Worm (Caenorhabditis elegans): ENCODE data around the gene T03D8.6.

Gene T03D8.6

DNA sequence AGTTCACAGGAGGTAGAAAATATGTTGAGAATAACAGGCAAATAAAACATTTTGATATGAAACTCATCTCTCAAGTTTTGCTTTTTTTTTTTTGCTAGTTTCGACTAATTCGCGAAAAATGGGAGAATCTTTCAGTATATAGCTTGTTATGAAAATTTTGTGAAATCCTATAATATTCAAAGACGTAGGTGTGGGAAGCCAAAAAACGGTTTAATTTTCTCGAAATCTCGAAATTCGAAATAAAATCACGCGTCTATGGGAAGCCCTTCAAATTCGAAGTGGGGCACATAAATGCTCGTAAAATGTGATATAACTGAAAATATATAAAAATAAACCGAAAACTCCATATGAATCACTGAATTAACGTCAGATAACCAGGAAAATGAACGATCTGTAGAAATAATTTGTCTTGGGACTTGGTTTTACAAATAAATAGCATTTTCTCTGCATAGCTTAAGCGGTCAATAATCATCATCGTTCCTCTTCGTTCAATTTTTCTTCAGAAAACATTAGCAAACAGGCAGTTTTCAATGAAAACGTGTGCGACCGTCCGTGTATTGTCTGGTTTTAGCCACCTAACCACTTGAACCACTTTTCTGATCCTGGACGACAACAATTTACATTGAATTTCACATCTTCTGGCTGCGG, 5.0 kb upstream of the T03D8.6 start, which contains the start of the genes gcy-22 and grl-14:
TSS of gene gcy-22 (minus strand) at position 101 of the 648 bp plus-strand sequence.
TSS of gene grl-14 (plus strand) at position 598 of the 648 bp plus-strand sequence.
- no peak for TF ChIP-seq mdl-1 (tag; optimal IDR thresholded peaks at IDR 0.05)
- no peak for TF ChIP-seq nhr-237 (tag; optimal IDR thresholded peaks at IDR 0.05)
- TF ChIP-seq aly-2 (tag; optimal IDR thresholded peaks at IDR 0.05) = no peak
- TF ChIP-seq eor-1 (tag; optimal IDR thresholded peaks at IDR 0.05) = no peak
- no peak for TF ChIP-seq egl-5 (tag; optimal IDR thresholded peaks at IDR 0.05)
- TF ChIP-seq mml-1 (tag; optimal IDR thresholded peaks at IDR 0.05) = no peak
- no peak for TF ChIP-seq jun-1 (tag; optimal IDR thresholded peaks at IDR 0.05)
- no peak for TF ChIP-seq nhr-43 (tag; optimal IDR thresholded peaks at IDR 0.05; ENCODE audit: poor library complexity, severe bottlenecking)
- no peak for TF ChIP-seq lin-39 (tag; optimal IDR thresholded peaks at IDR 0.05)
- no peak for TF ChIP-seq sea-2 (GFP tag; optimal IDR thresholded peaks at IDR 0.05)

- no peak for TF ChIP-seq hmg-11 (tag; optimal IDR thresholded peaks at IDR 0.05)
- no peak for TF ChIP-seq eor-1 (tag; optimal IDR thresholded peaks at IDR 0.05)
- TF ChIP-seq nhr-12 (tag; optimal IDR thresholded peaks at IDR 0.05) = no peak
- no peak for TF ChIP-seq nhr-67 (tag; optimal IDR thresholded peaks at IDR 0.05)
- TF ChIP-seq ceh-9 (tag; optimal IDR thresholded peaks at IDR 0.05) = no peak
These were observed 4.3 kb downstream of the T03D8.6 start, which contains the start of gene sshk-1 for ce11 chrV:20815842-20816241. TSS of gene sshk-1 (plus strand) at chrV:20816142.

ce11 chrV:20814424-20814823, 5.7 kb downstream of the T03D8.6 start, which contains the start of gene Y44A6D.7:
TSS of gene Y44A6D.7 (plus strand) at chrV:20814724.
- TF ChIP-seq lin-39 (tag; optimal IDR thresholded peaks at IDR 0.05) (no peak), elt-2 (tag; optimal IDR thresholded peaks at IDR 0.05) (no peak), hmg-11 (tag; optimal IDR thresholded peaks at IDR 0.05) (no peak), nhr-11 (tag; optimal IDR thresholded peaks at IDR 0.05) (no peak), sea-2 (GFP tag; optimal IDR thresholded peaks at IDR 0.05) (no peak), daf-12 (tag; optimal IDR thresholded peaks at IDR 0.05) (no peak), elt-3 (tag; optimal IDR thresholded peaks at IDR 0.05) (no peak), nhr-12 (tag; optimal IDR thresholded peaks at IDR 0.05) (no peak), nhr-67 (tag; optimal IDR thresholded peaks at IDR 0.05) (no peak), ceh-28 (tag; optimal IDR thresholded peaks at IDR 0.05) (no peak), nhr-77 (tag; optimal IDR thresholded peaks at IDR 0.05) (no peak), aly-2 (tag; optimal IDR thresholded peaks at IDR 0.05) (no peak), nhr-43 (tag; optimal IDR thresholded peaks at IDR 0.05; ENCODE audit: poor library complexity, severe bottlenecking) (no peak), ztf-11 (tag; optimal IDR thresholded peaks at IDR 0.05) (no peak), mdl-1 (tag; optimal IDR thresholded peaks at IDR 0.05) (no peak), eor-1 (tag; optimal IDR thresholded peaks at IDR 0.05) (no peak), ceh-16 (tag; optimal IDR thresholded peaks at IDR 0.05) (no peak), ztf-4 (tag; optimal IDR thresholded peaks at IDR 0.05) (no peak), pha-4 (tag; optimal IDR thresholded peaks at IDR 0.05) (no peak)

- no peak for TF ChIP-seq elt-1 (tag; optimal IDR thresholded peaks at IDR 0.05)
- TF ChIP-seq ceh-9 (tag; optimal IDR thresholded peaks at IDR 0.05) = no peak
- no peak for TF ChIP-seq ceh-16 (tag; optimal IDR thresholded peaks at IDR 0.05)
- no peak for TF ChIP-seq nhr-12 (tag; optimal IDR thresholded peaks at IDR 0.05)
- no peak for TF ChIP-seq nhr-76 (tag; optimal IDR thresholded peaks at IDR 0.05)
- TF ChIP-seq unc-62 (GFP tag; optimal IDR thresholded peaks at IDR 0.05) = no peak
- no peak for TF ChIP-seq pha-4 (tag; optimal IDR thresholded peaks at IDR 0.05)
- no peak for TF ChIP-seq R02D3.7 (tag; optimal IDR thresholded peaks at IDR 0.05)
- no peak for TF ChIP-seq lsy-12 (tag; optimal IDR thresholded peaks at IDR 0.05)
- TF ChIP-seq nhr-237 (tag; optimal IDR thresholded peaks at IDR 0.05) = no peak
- no peak for TF ChIP-seq fkh-10 (GFP tag; optimal IDR thresholded peaks at IDR 0.05)
- TF ChIP-seq eor-1 (tag; optimal IDR thresholded peaks at IDR 0.05) = no peak
These were observed 6.5 kb downstream of the T03D8.6 start for ce11 chrV:20813646-20814045.

DNA sequence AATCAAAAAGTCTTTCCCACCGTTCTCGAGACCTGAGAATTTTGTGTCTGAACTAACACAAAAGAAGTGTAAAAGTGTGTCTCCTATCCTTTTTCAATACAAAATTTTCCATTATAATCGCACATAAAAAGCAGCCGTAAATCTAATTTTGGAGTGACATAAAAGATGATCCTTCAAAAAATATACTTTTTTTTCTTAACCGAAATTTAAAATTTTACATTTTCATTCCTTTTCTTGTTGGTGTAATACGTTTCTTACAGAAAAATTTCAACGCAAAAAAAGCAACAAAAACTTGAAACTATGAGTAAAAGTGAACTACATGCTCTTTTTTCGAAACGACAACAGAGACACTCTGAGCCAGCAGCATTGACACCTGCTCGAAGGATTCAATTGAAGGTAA, 13.1 kb downstream of the T03D8.6 start, which contains the start of gene Y44A6D.6:
TSS of gene Y44A6D.6 (plus strand) at position 301 of the 400 bp plus-strand sequence.
- no peak for TF ChIP-seq ama-1 (optimal IDR thresholded peaks at IDR 0.05)
- no peak for TF ChIP-seq nhr-28 (tag; optimal IDR thresholded peaks at IDR 0.05)
- no peak for TF ChIP-seq ztf-11 (tag; optimal IDR thresholded peaks at IDR 0.05)
- no peak for TF ChIP-seq nhr-11 (tag; optimal IDR thresholded peaks at IDR 0.05)
- no peak for TF ChIP-seq nhr-12 (tag; optimal IDR thresholded peaks at IDR 0.05)
- no peak for TF ChIP-seq lsy-12 (tag; optimal IDR thresholded peaks at IDR 0.05)
- no peak for TF ChIP-seq elt-2 (tag; optimal IDR thresholded peaks at IDR 0.05)
- TF ChIP-seq mml-1 (tag; optimal IDR thresholded peaks at IDR 0.05) = no peak
- TF ChIP-seq nhr-76 (tag; optimal IDR thresholded peaks at IDR 0.05) = no peak
